Worm (Caenorhabditis elegans) whole organism, late embryonic: ENCODE results near the gene C55C3.8.

Experiments
- T23F11.4 ChIP-seq: fragments of 200-800 bp; sonication (Bioruptor generic); optimal IDR thresholded peaks from 2 replicates; lab custom pipeline; 2018; ENCODE audit warnings: mild to moderate bottlenecking, missing genetic modification characterization, missing compliant biosample characterization
- Y22D7AL.16 ChIP-seq: sonication (generic microtip); optimal IDR thresholded peaks from 2 replicates; lab custom pipeline; 2016; ENCODE audit warnings: missing genetic modification characterization, missing compliant biosample characterization
- ama-1 ChIP-seq: fragments of 150-350 bp; optimal IDR thresholded peaks from 2 replicates; lab custom pipeline; 2014
- ceh-34 ChIP-seq: sonication (generic microtip); optimal IDR thresholded peaks from 2 replicates; lab custom pipeline; 2016; ENCODE audit warnings: mild to moderate bottlenecking, missing genetic modification characterization, missing compliant biosample characterization
- mec-3 ChIP-seq: sonication (generic microtip); optimal IDR thresholded peaks from 2 replicates; lab custom pipeline; 2016; ENCODE audit warnings: borderline replicate concordance, missing genetic modification characterization, missing compliant biosample characterization
- syd-9 ChIP-seq: sonication (generic microtip); optimal IDR thresholded peaks from 2 replicates; lab custom pipeline; 2016; ENCODE audit warnings: mild to moderate bottlenecking, missing genetic modification characterization, moderate library complexity, missing compliant biosample characterization

DNA sequence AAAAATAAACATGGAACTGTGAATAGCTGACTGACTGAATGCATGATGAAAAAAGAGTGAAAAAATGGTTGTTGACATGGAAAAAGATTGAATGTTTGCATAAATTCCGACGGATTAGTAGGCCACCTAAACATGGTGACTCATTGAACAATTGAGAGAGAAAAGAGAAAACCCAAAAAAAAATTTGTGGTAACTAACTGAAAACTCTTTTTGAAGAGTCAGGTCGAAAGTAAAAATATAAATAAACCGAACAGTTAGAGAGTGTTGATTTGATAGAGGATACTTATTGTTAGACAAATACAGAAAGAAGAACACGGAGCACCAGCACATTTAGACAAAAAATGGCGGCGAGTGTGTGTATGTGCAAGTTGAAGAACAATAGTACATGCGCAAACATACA lies 19.5 kb upstream of the C55C3.8 start:
- TF ChIP-seq mec-3 (no peak), syd-9 (tag; lab: Kevin White, UChicago) (no peak), ceh-34 (tag; lab: Kevin White, UChicago) (no peak), Y22D7AL.16 (tag; lab: Kevin White, UChicago) (no peak), T23F11.4 (GFP tag; lab: Kevin White, UChicago) (no peak), ama-1 (lab: Kevin White, UChicago) (no peak)
